Worm (Caenorhabditis elegans) whole organism, L4 larva: Measurements from ENCODE around the gene ZK287.9.

Experiments used
- F37D6.2 ChIP-seq: sonication (generic microtip); optimal IDR thresholded peaks from 2 replicates; lab custom pipeline; 2016; ENCODE audit warnings: mild to moderate bottlenecking, missing genetic modification characterization, missing compliant biosample characterization
- F44E2.7 ChIP-seq: fragments of 200-800 bp; sonication (Bioruptor generic); IDR thresholded peaks from 2 replicates; pipeline ENCODE4 v2.1.2; 2022; ENCODE audit warnings: missing genetic modification characterization, missing compliant biosample characterization
- F49E8.2 ChIP-seq: sonication (generic microtip); optimal IDR thresholded peaks from 2 replicates; lab custom pipeline; 2016; ENCODE audit warnings: missing compliant biosample characterization, mild to moderate bottlenecking, missing genetic modification characterization, borderline replicate concordance
- R02D3.7 ChIP-seq: fragments of 150-350 bp; sonication (generic microtip); optimal IDR thresholded peaks from 3 replicates; lab custom pipeline; 2014; ENCODE audit warnings: missing biosample characterization, missing genetic modification characterization
- T20F7.1 ChIP-seq: fragments of 200-800 bp; sonication (Bioruptor generic); optimal IDR thresholded peaks from 2 replicates; lab custom pipeline; 2018; ENCODE audit warnings: mild to moderate bottlenecking, missing genetic modification characterization, missing compliant biosample characterization
- ZK337.2 ChIP-seq: fragments of 200-800 bp; sonication (Bioruptor generic); IDR thresholded peaks from 2 replicates; pipeline ENCODE4 v1.3.6; 2022; ENCODE audit warnings: missing genetic modification reagents, missing genetic modification characterization, missing compliant biosample characterization
- aly-2 ChIP-seq: sonication (generic microtip); optimal IDR thresholded peaks from 2 replicates; lab custom pipeline; 2018; ENCODE audit warnings: missing biosample characterization, missing genetic modification characterization
- ceh-20 ChIP-seq: fragments of 200-800 bp; sonication (Bioruptor generic); IDR thresholded peaks from 2 replicates; pipeline ENCODE4 v1.3.6; 2022; ENCODE audit warnings: missing genetic modification reagents, missing genetic modification characterization, missing compliant biosample characterization
- ceh-62 ChIP-seq: sonication (generic microtip); optimal IDR thresholded peaks from 2 replicates; lab custom pipeline; 2017; ENCODE audit warnings: missing biosample characterization, missing genetic modification characterization
- ctbp-1 ChIP-seq: fragments of 200-800 bp; sonication (Bioruptor generic); IDR thresholded peaks from 2 replicates; pipeline ENCODE4 v1.3.6; 2022; ENCODE audit warnings: missing genetic modification reagents, missing genetic modification characterization, missing compliant biosample characterization
- daf-8 ChIP-seq: fragments of 200-800 bp; sonication (Bioruptor generic); IDR thresholded peaks from 2 replicates; pipeline ENCODE4 v1.3.6; 2022; ENCODE audit warnings: missing genetic modification characterization, missing compliant biosample characterization
- dmd-8 ChIP-seq: fragments of 200-800 bp; sonication (Bioruptor generic); IDR thresholded peaks from 2 replicates; pipeline ENCODE4 v1.3.6; 2022; ENCODE audit warnings: missing genetic modification characterization, missing compliant biosample characterization
- duxl-1 ChIP-seq: sonication (generic microtip); optimal IDR thresholded peaks from 2 replicates; lab custom pipeline; 2016; ENCODE audit warnings: mild to moderate bottlenecking, missing genetic modification characterization, moderate library complexity, missing compliant biosample characterization; ENCODE audit not compliant: poor library complexity
- egl-43 ChIP-seq: fragments of 200-800 bp; sonication (Bioruptor generic); IDR thresholded peaks from 2 replicates; pipeline ENCODE4 v1.3.6; 2022; ENCODE audit warnings: missing genetic modification reagents, missing genetic modification characterization, missing compliant biosample characterization
- gei-8 ChIP-seq: fragments of 200-800 bp; sonication (Bioruptor generic); optimal IDR thresholded peaks from 2 replicates; lab custom pipeline; 2018; ENCODE audit warnings: mild to moderate bottlenecking, missing genetic modification characterization, missing compliant biosample characterization
- hlh-30 ChIP-seq: sonication (generic microtip); optimal IDR thresholded peaks from 2 replicates; lab custom pipeline; 2017; ENCODE audit warnings: antibody characterized with exemption, mild to moderate bottlenecking, missing genetic modification characterization, missing compliant biosample characterization; ENCODE audit not compliant: insufficient read depth
- jun-1 ChIP-seq: fragments of 150-350 bp; optimal IDR thresholded peaks from 2 replicates; lab custom pipeline; 2014; ENCODE audit warnings: missing biosample characterization, missing genetic modification reagents, missing genetic modification characterization
- lin-1 ChIP-seq: fragments of 200-800 bp; sonication (Bioruptor generic); IDR thresholded peaks from 2 replicates; pipeline ENCODE4 v1.3.6; 2022; ENCODE audit warnings: missing genetic modification reagents, missing genetic modification characterization, missing compliant biosample characterization
- lin-13 ChIP-seq: fragments of 150-350 bp; optimal IDR thresholded peaks from 2 replicates; lab custom pipeline; 2014; ENCODE audit warnings: missing biosample characterization, missing genetic modification reagents, missing genetic modification characterization
- lin-29 ChIP-seq: fragments of 200-800 bp; sonication (Bioruptor generic); IDR thresholded peaks from 2 replicates; pipeline ENCODE4 v1.3.6; 2022; ENCODE audit warnings: missing genetic modification reagents, missing genetic modification characterization, missing compliant biosample characterization
- madf-5 ChIP-seq, 2 experiments: fragments of 200-800 bp; sonication (Bioruptor generic); IDR thresholded peaks; 2 replicates each; pipeline ENCODE4 v1.3.6; 2022; ENCODE audit warnings: missing compliant biosample characterization in 2 of 2, missing genetic modification characterization in 2 of 2
- mdl-1 ChIP-seq, 2 experiments: fragments of 150-350 bp in 1 of 2; sonication (generic microtip) in 1 of 2; optimal IDR thresholded peaks; 2 replicates each; lab custom pipeline; 2014 to 2017; ENCODE audit warnings: missing biosample characterization in 2 of 2, missing genetic modification characterization in 2 of 2
- mdt-29 ChIP-seq: fragments of 200-800 bp; sonication (Bioruptor generic); IDR thresholded peaks from 2 replicates; pipeline ENCODE4 v1.3.6; 2022; ENCODE audit warnings: missing genetic modification reagents, missing genetic modification characterization, missing compliant biosample characterization
- nhr-102 ChIP-seq: sonication (generic microtip); optimal IDR thresholded peaks from 2 replicates; lab custom pipeline; 2016; ENCODE audit warnings: mild to moderate bottlenecking, missing genetic modification characterization, moderate library complexity, missing compliant biosample characterization
- nhr-111 ChIP-seq: fragments of 200-800 bp; sonication (Bioruptor generic); optimal IDR thresholded peaks from 2 replicates; lab custom pipeline; 2018; ENCODE audit warnings: mild to moderate bottlenecking, missing genetic modification characterization, missing compliant biosample characterization
- nhr-237 ChIP-seq: sonication (generic microtip); optimal IDR thresholded peaks from 2 replicates; lab custom pipeline; 2017; ENCODE audit warnings: missing biosample characterization, missing genetic modification characterization
- nhr-6 ChIP-seq: fragments of 150-350 bp; optimal IDR thresholded peaks from 2 replicates; lab custom pipeline; 2014; ENCODE audit warnings: missing biosample characterization, missing genetic modification characterization
- php-3 ChIP-seq: fragments of 200-800 bp; sonication (Bioruptor generic); IDR thresholded peaks from 2 replicates; pipeline ENCODE4 v1.3.6; 2022; ENCODE audit warnings: missing genetic modification reagents, missing genetic modification characterization, missing compliant biosample characterization
- rbr-2 ChIP-seq: sonication (generic microtip); optimal IDR thresholded peaks from 2 replicates; lab custom pipeline; 2016; ENCODE audit warnings: missing genotype, missing genetic modification characterization, missing compliant biosample characterization
- spr-1 ChIP-seq: sonication (generic microtip); optimal IDR thresholded peaks from 2 replicates; lab custom pipeline; 2016; ENCODE audit warnings: mild to moderate bottlenecking, missing genetic modification characterization, missing compliant biosample characterization
- tag-97 ChIP-seq: fragments of 200-800 bp; sonication (Bioruptor generic); IDR thresholded peaks from 2 replicates; pipeline ENCODE4 v1.3.6; 2022; ENCODE audit warnings: missing genetic modification characterization, missing compliant biosample characterization
- unc-130 ChIP-seq: sonication (generic microtip); optimal IDR thresholded peaks from 2 replicates; lab custom pipeline; 2016; ENCODE audit warnings: missing genetic modification reagents, missing genetic modification characterization, missing compliant biosample characterization
- zag-1 ChIP-seq: fragments of 150-350 bp; optimal IDR thresholded peaks from 2 replicates; lab custom pipeline; 2014; ENCODE audit warnings: missing biosample characterization, missing genetic modification characterization
- zfp-2 ChIP-seq: sonication (generic microtip); optimal IDR thresholded peaks from 2 replicates; lab custom pipeline; 2016; ENCODE audit warnings: mild to moderate bottlenecking, missing genetic modification characterization, missing compliant biosample characterization
- zip-2 ChIP-seq: fragments of 150-350 bp; optimal IDR thresholded peaks from 2 replicates; lab custom pipeline; 2014; ENCODE audit warnings: missing biosample characterization, missing genetic modification characterization

The ZK287.9 gene

ce11 chrV:9729462-9730162 lies 50.5 kb downstream of the ZK287.9 start, which contains the start of the genes aagr-3 and drap-1 (continued):
- TF ChIP-seq lin-29 (GFP tag; lab: Robert Waterston, UW): no peak
- TF ChIP-seq nhr-111: no peak
- TF ChIP-seq ctbp-1 (GFP tag; lab: Robert Waterston, UW): 0 out of 2 replicates have a peak, but pooled peaks have one; percentile 34
- peak; percentile 74 for TF ChIP-seq hlh-30 (tag; lab: Kevin White, UChicago)
- TF ChIP-seq gei-8: no peak
- no peak for TF ChIP-seq tag-97 (GFP tag; lab: Robert Waterston, UW)
- no peak for TF ChIP-seq lin-1
- peak in 1 of 2 experiments; percentile 33 for TF ChIP-seq mdl-1 (tag; optimal IDR thresholded peaks at IDR 0.05; lab: Kevin White, UChicago)
- peak; percentile 43 for TF ChIP-seq lin-13 (GFP tag; lab: Kevin White, UChicago)
- TF ChIP-seq daf-8: no peak
- TF ChIP-seq nhr-102 (tag; lab: Kevin White, UChicago): peak; percentile 10
- no peak for TF ChIP-seq R02D3.7 (tag; lab: Kevin White, UChicago)
- no peak for TF ChIP-seq ceh-62 (tag; lab: Kevin White, UChicago)
- TF ChIP-seq php-3 (GFP tag; lab: Robert Waterston, UW): no peak
- no peak for TF ChIP-seq aly-2 (tag; lab: Kevin White, UChicago)
- TF ChIP-seq nhr-6 (tag; lab: Kevin White, UChicago): peak; percentile 84
- no peak for TF ChIP-seq mdt-29
- TF ChIP-seq duxl-1 (tag; lab: Kevin White, UChicago): no peak
- no peak for TF ChIP-seq zip-2 (tag; lab: Kevin White, UChicago)
- TF ChIP-seq zag-1: no peak
- no peak for TF ChIP-seq spr-1 (tag; lab: Kevin White, UChicago)
- TF ChIP-seq madf-5 (GFP tag; IDR thresholded peaks at IDR 0.05; lab: Robert Waterston, UW): no peak
- TF ChIP-seq T20F7.1 (GFP tag; lab: Kevin White, UChicago): peak; percentile 63
- no peak for TF ChIP-seq egl-43 (GFP tag; lab: Robert Waterston, UW)
- TF ChIP-seq F37D6.2: no peak
- TF ChIP-seq F44E2.7 (GFP tag; lab: Robert Waterston, UW): no peak
- TF ChIP-seq F49E8.2: no peak
- TF ChIP-seq nhr-237 (tag; lab: Kevin White, UChicago): no peak
- no peak for TF ChIP-seq unc-130 (GFP tag; lab: Kevin White, UChicago)
- TF ChIP-seq ZK337.2 (GFP tag; lab: Robert Waterston, UW): no peak
- TF ChIP-seq zfp-2: no peak
- no peak for TF ChIP-seq ceh-20 (GFP tag; lab: Robert Waterston, UW)
- TF ChIP-seq rbr-2 (tag; lab: Kevin White, UChicago): peak; percentile 34
- TF ChIP-seq jun-1 (tag; lab: Kevin White, UChicago): no peak
- no peak for TF ChIP-seq dmd-8 (GFP tag; lab: Robert Waterston, UW)
